Worm (Caenorhabditis elegans) whole organism, midembryonic: Measurements from ENCODE around the gene ugt-4.

Experiments used
- T22C8.4 ChIP-seq: fragments of 200-800 bp; sonication (Bioruptor generic); IDR thresholded peaks from 2 replicates; pipeline ENCODE4 v1.3.6; 2022; ENCODE audit warnings: missing genetic modification characterization, missing compliant biosample characterization
- cog-1 ChIP-seq: sonication (generic microtip); optimal IDR thresholded peaks from 2 replicates; lab custom pipeline; 2016; ENCODE audit warnings: missing genetic modification characterization, missing compliant biosample characterization
- flt-1 ChIP-seq: fragments of 200-800 bp; sonication (Bioruptor generic); IDR thresholded peaks from 2 replicates; pipeline ENCODE4 v1.3.6; 2022; ENCODE audit warnings: missing genetic modification characterization, missing compliant biosample characterization
- klf-2 ChIP-seq: fragments of 200-800 bp; sonication (Bioruptor generic); conservative IDR thresholded peaks from 2 replicates; pipeline ENCODE4 v1.3.6; 2022; ENCODE audit warnings: missing genetic modification reagents, missing genetic modification characterization, missing compliant biosample characterization
- med-1 ChIP-seq: sonication (generic microtip); optimal IDR thresholded peaks from 2 replicates; lab custom pipeline; 2017; ENCODE audit warnings: missing genetic modification characterization, mild to moderate bottlenecking, missing compliant biosample characterization, antibody characterized with exemption, missing genetic modification reagents; ENCODE audit not compliant: insufficient read depth
- ref-1 ChIP-seq: fragments of 200-800 bp; sonication (Bioruptor generic); conservative IDR thresholded peaks from 2 replicates; pipeline ENCODE4 v1.3.6; 2022; ENCODE audit warnings: missing genetic modification reagents, missing genetic modification characterization, missing compliant biosample characterization
- tab-1 ChIP-seq: fragments of 200-800 bp; sonication (Bioruptor generic); IDR thresholded peaks from 2 replicates; pipeline ENCODE4 v1.3.6; 2022; ENCODE audit warnings: missing genetic modification characterization, missing compliant biosample characterization
- ztf-23 ChIP-seq: fragments of 200-800 bp; sonication (Bioruptor generic); IDR thresholded peaks from 2 replicates; pipeline ENCODE4 v1.3.6; 2022; ENCODE audit warnings: missing genetic modification reagents, missing genetic modification characterization, missing compliant biosample characterization
- ztf-29 ChIP-seq: fragments of 200-800 bp; sonication (Bioruptor generic); IDR thresholded peaks from 2 replicates; pipeline ENCODE4 v1.3.6; 2022; ENCODE audit warnings: missing genetic modification reagents, missing genetic modification characterization, missing compliant biosample characterization

- no peak for TF ChIP-seq ztf-29 (GFP tag; lab: Robert Waterston, UW)
- no peak for TF ChIP-seq T22C8.4 (GFP tag; lab: Robert Waterston, UW)
- no peak for TF ChIP-seq klf-2 (GFP tag; lab: Robert Waterston, UW)
- TF ChIP-seq med-1 (GFP tag; lab: Kevin White, UChicago) = no peak
- TF ChIP-seq ztf-23 = no peak
- TF ChIP-seq cog-1 = no peak
- TF ChIP-seq flt-1 (GFP tag; lab: Robert Waterston, UW) = no peak
- TF ChIP-seq tab-1 = no peak
- no peak for TF ChIP-seq ref-1 (GFP tag; lab: Robert Waterston, UW)
Measured at ce11 chrV:12819792-12820453, 24.8 kb upstream of the ugt-4 start, which contains the start of the genes ZC443.4 and ugt-18.
